Fruit fly (Drosophila melanogaster): Measurements from ENCODE around the gene CG1529.
A peak's percentile ranks its signal among the peaks of the same experiment; 100 is the strongest.

The CG1529 gene

DNA sequence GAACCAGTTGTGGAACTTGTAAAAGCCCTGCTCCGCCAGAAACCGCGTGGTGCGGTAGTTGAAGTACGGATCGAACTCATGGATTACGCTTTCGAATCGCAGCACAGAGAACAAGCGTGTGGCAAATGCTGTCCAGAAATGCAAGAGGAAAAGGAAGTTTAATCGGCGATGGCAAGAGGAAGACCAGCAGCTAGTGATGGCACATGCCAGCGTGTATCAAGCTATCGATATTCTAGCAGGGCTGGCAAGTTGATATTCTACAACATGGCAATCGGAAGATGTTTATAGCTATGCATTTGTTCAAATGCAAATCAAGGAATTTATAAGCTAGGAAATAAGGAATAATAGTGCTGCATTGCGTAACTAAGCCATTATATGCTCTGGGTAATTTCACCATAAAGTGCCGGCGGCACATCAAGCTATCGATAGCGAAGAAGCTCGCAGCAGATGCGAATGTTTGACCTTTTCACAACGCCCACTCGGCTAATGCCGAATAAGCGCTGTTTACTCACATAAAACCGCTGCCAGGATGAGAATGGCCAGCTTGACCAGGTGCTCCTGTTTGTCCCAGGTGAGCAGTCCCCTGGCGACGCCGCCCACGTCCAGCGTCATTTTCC is 21.5 kb upstream of the CG1529 start (continued):
- TF ChIP-seq CG2875 (GFP tag; optimal IDR thresholded peaks at IDR 0.05) (peak; percentile 59), E2f1 (GFP tag; IDR thresholded peaks at IDR 0.05) (peak; percentile 61), CG32772 (GFP tag; IDR thresholded peaks at IDR 0.05) (peak; percentile 36; the same call in 1 of the 2 replicates), CG17361 (GFP tag; IDR thresholded peaks at IDR 0.05) (peak; percentile 59), corto (GFP tag; optimal IDR thresholded peaks at IDR 0.05) (no peak), CG34224 (GFP tag; IDR thresholded peaks at IDR 0.05; ENCODE audit: partially characterized antibody) (peak; percentile 63), CG13296 (GFP tag; optimal IDR thresholded peaks at IDR 0.05) (peak; percentile 88), ab (GFP tag; optimal IDR thresholded peaks at IDR 0.05) (peak; percentile 43), cato (GFP tag; optimal IDR thresholded peaks at IDR 0.05; ENCODE audit: borderline replicate concordance) (peak; percentile 27), CG13123 (GFP tag; optimal IDR thresholded peaks at IDR 0.05) (peak; percentile 42), YL-1 (GFP tag; optimal IDR thresholded peaks at IDR 0.05) (peak; percentile 89), CG42726 (GFP tag; IDR thresholded peaks at IDR 0.05; ENCODE audit: partially characterized antibody) (peak; percentile 66), maf-S (GFP tag; optimal IDR thresholded peaks at IDR 0.05) (peak; percentile 71), CG13624 (GFP tag; optimal IDR thresholded peaks at IDR 0.05) (peak; percentile 71), CG14965 (GFP tag; optimal IDR thresholded peaks at IDR 0.05; ENCODE audit: borderline replicate concordance) (peak; percentile 16), CG31388 (GFP tag; optimal IDR thresholded peaks at IDR 0.05) (no peak), CG6813 (GFP tag; optimal IDR thresholded peaks at IDR 0.05) (peak; percentile 84), CG15479 (GFP tag; optimal IDR thresholded peaks at IDR 0.05) (no peak), disco-r (GFP tag; optimal IDR thresholded peaks at IDR 0.05) (peak; percentile 78), nmo (GFP tag; optimal IDR thresholded peaks at IDR 0.05) (peak; percentile 65), Hmr (GFP tag; optimal IDR thresholded peaks at IDR 0.05) (peak; percentile 92), ranshi (GFP tag; IDR thresholded peaks at IDR 0.05) (peak; percentile 70), CG18262 (tag; optimal IDR thresholded peaks at IDR 0.05) (peak; percentile 46), CG4282 (GFP tag; optimal IDR thresholded peaks at IDR 0.05) (peak; percentile 34), tll (GFP tag; optimal IDR thresholded peaks at IDR 0.05) (no peak), sug (tag; optimal IDR thresholded peaks at IDR 0.05) (peak; percentile 61), Oli (tag; optimal IDR thresholded peaks at IDR 0.05) (peak; percentile 47), lab (GFP tag; optimal IDR thresholded peaks at IDR 0.05) (peak; percentile 89), CG11504 (tag; optimal IDR thresholded peaks at IDR 0.05) (peak; percentile 59), BEAF-32 (GFP tag; optimal IDR thresholded peaks at IDR 0.05) (peak; percentile 86), CG14014 (GFP tag; IDR thresholded peaks at IDR 0.05) (peak; percentile 77), pzg (GFP tag; optimal IDR thresholded peaks at IDR 0.05) (peak; percentile 75), kay (GFP tag; optimal IDR thresholded peaks at IDR 0.05) (no peak), slbo (GFP tag; IDR thresholded peaks at IDR 0.05) (peak; percentile 82), slp2 (GFP tag; optimal IDR thresholded peaks at IDR 0.05) (peak; percentile 68), ewg (GFP tag; optimal IDR thresholded peaks at IDR 0.05) (peak; percentile 59), cas (GFP tag; IDR thresholded peaks at IDR 0.05) (peak; percentile 34; the same call in 1 of the 2 replicates), inv (GFP tag; IDR thresholded peaks at IDR 0.05; ENCODE audit: partially characterized antibody) (peak; percentile 77), so (GFP tag; IDR thresholded peaks at IDR 0.05) (peak; percentile 76), CG9817 (tag; optimal IDR thresholded peaks at IDR 0.05) (peak; percentile 69), CG12071 (GFP tag; optimal IDR thresholded peaks at IDR 0.05) (peak; percentile 92), nerfin-1 (tag; optimal IDR thresholded peaks at IDR 0.05) (peak; percentile 69), br (optimal IDR thresholded peaks at IDR 0.05) (no peak), ham (GFP tag; IDR thresholded peaks at IDR 0.05) (0 out of 2 replicates have a peak, but pooled peaks have one; percentile 18), CG14441 (GFP tag; IDR thresholded peaks at IDR 0.05) (peak; percentile 57; the same call in 1 of the 2 replicates), chif (GFP tag; optimal IDR thresholded peaks at IDR 0.05) (peak; percentile 47 to 59), pb (GFP tag; optimal IDR thresholded peaks at IDR 0.05) (peak; percentile 80), CG7372 (GFP tag; IDR thresholded peaks at IDR 0.05) (peak; percentile 52; the same call in 1 of the 2 replicates), run (tag; optimal IDR thresholded peaks at IDR 0.05) (peak; percentile 52)

Measured in whole organism, embryonic.